Worm (Caenorhabditis elegans): ENCODE data around the gene F09B12.7.

Gene F09B12.7

DNA sequence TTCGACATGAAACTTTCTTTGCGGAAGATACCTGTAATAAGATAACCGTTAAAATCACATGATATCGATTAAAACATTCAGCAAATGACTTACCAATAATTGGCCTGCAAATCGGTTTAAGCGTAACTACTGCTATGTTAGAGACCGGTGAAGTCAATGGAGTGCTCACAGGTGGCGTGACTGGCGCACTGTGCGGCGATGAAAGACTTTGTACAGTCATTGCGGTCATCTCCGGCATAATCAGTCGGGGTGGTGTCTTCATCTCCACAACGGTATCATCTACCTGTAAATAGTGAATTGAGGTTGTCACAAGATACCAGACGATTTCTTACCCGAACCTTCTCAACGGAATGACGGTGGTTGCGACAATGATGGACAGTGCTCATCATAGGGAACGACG is 18.0 kb downstream of the F09B12.7 start:
- TF ChIP-seq unc-39 (tag; optimal IDR thresholded peaks at IDR 0.05) (no peak), nhr-21 (tag; optimal IDR thresholded peaks at IDR 0.05) (peak; percentile 5), ama-1 (optimal IDR thresholded peaks at IDR 0.05) (peak; percentile 57), ceh-16 (tag; optimal IDR thresholded peaks at IDR 0.05) (no peak), unc-62 (GFP tag; optimal IDR thresholded peaks at IDR 0.05) (no peak)

DNA sequence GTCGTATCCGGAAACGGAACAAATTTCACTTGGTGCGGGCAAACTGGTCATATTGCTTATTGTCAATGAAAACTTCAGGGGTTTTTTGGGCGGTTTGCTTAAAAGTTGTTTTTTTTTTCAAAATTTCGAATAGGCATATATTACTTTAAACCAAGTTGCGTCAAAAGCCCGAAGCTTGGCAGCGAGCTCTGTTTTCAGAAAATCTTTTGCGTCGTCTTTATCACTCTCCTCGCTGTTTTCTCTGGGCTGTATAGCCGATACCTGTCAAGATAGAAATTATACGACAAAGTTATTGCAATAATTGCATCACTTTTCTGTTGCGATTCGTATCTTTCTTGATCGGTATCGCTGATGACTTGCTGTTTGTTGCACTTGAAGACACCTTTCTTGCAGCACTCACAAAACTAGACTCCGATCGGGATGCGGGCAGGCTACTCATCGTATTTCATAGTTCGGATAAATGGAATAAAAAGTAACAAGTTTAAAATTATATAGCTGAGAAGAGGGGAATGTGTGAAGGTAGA is 18.8 kb downstream of the F09B12.7 start, which contains the start of the genes H40L08.3 and H40L08.9:
Gene H40L08.3 (minus strand): TSS at position 51 of the 524 bp plus-strand sequence.
Gene H40L08.9 (minus strand): TSS at position 439 of the 524 bp plus-strand sequence.
- no peak for TF ChIP-seq ceh-16 (tag; optimal IDR thresholded peaks at IDR 0.05)
- peak; percentile 85 for TF ChIP-seq ama-1 (optimal IDR thresholded peaks at IDR 0.05)
- TF ChIP-seq nhr-21 (tag; optimal IDR thresholded peaks at IDR 0.05): peak; percentile 63
- peak; percentile 6 for TF ChIP-seq sma-9 (GFP tag; optimal IDR thresholded peaks at IDR 0.05)
- TF ChIP-seq sma-9 (tag; optimal IDR thresholded peaks at IDR 0.05): no peak
- peak; percentile 75 for TF ChIP-seq nhr-129 (tag; optimal IDR thresholded peaks at IDR 0.05)
- no peak for TF ChIP-seq F13H6.1 (tag; optimal IDR thresholded peaks at IDR 0.05)
- TF ChIP-seq sma-3 (GFP tag; optimal IDR thresholded peaks at IDR 0.05): peak; percentile 24

DNA sequence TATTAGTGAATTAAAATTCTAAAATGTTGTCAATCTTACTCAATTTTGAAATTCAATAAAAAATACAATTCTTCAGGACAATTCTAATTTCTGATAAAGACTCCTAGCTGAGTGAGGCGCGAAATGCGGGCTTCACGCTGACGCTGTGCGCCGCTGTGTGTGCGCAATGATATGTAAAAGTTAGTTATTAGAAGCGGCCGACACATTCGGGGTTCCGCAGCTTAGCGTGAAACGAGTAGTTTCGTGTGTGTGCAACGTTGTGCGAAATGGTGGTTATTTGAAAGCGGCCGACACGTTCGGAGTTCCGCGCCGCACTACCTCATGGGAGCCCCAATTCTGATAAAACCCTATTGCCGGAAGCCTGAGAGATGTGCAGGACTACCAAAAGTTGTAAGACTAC is 19.7 kb downstream of the F09B12.7 start:
- TF ChIP-seq sem-4 (tag; optimal IDR thresholded peaks at IDR 0.05) (no peak), ceh-16 (tag; optimal IDR thresholded peaks at IDR 0.05) (no peak), nhr-25 (tag; optimal IDR thresholded peaks at IDR 0.05) (no peak), lin-13 (GFP tag; optimal IDR thresholded peaks at IDR 0.05) (no peak), crh-2 (tag; optimal IDR thresholded peaks at IDR 0.05) (no peak), C34F6.9 (tag; optimal IDR thresholded peaks at IDR 0.05) (no peak), skn-1 (tag; optimal IDR thresholded peaks at IDR 0.05) (no peak), egl-27 (tag; optimal IDR thresholded peaks at IDR 0.05) (no peak), dmd-4 (tag; optimal IDR thresholded peaks at IDR 0.05) (no peak), lin-11 (tag; optimal IDR thresholded peaks at IDR 0.05) (no peak), nhr-23 (tag; optimal IDR thresholded peaks at IDR 0.05) (no peak), nhr-6 (tag; optimal IDR thresholded peaks at IDR 0.05) (no peak), ztf-1 (GFP tag; conservative IDR thresholded peaks at IDR 0.05) (no peak), elt-1 (tag; optimal IDR thresholded peaks at IDR 0.05) (no peak), alr-1 (tag; optimal IDR thresholded peaks at IDR 0.05) (no peak), nhr-12 (tag; optimal IDR thresholded peaks at IDR 0.05) (no peak)

DNA sequence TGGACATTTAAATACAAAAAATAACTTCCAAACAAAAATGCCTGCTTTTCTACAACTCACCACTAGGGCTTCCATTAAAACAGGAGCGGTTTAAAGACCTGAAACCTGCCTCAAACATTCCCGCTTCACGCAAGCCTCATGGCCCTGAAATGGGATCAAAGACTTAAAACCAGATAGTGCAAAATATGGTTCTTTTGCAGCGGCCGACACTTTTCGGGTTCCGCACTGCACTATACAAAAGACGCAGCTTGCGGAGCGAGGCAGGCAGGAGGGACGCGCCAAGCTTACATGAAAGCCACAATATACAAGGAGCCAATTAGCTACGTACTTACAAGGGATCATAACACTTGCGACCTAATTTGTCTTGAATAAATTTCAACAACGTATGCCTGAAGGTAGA is 21.4 kb downstream of the F09B12.7 start:
- TF ChIP-seq snpc-4 (tag; optimal IDR thresholded peaks at IDR 0.05): peak; percentile 62
- no peak for TF ChIP-seq nhr-6 (tag; optimal IDR thresholded peaks at IDR 0.05)

DNA sequence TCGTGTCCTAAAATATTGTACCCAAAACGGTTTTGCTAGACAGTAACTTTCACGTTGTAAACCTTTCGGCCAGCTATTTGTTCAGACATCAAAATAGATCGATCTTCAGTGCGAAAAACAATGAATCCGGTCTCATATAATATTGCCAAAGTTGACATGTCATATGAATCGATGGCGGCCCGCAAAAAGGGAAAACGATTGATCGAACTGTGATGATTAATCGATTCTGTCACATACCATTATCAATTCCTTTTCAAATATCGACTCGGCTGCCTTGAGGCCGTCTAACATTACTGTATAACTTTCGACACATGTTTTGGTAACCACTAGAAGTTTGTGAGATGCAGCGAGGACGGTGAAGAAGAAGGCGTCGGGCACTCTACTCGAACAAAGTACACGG is 22.0 kb downstream of the F09B12.7 start:
- TF ChIP-seq egl-27 (tag; optimal IDR thresholded peaks at IDR 0.05): no peak
- TF ChIP-seq R02D3.7 (tag; optimal IDR thresholded peaks at IDR 0.05): no peak
- peak; percentile 68 for TF ChIP-seq sma-3 (GFP tag; optimal IDR thresholded peaks at IDR 0.05)
- peak; percentile 60 for TF ChIP-seq nhr-21 (tag; optimal IDR thresholded peaks at IDR 0.05)
- TF ChIP-seq nhr-25 (tag; optimal IDR thresholded peaks at IDR 0.05): peak; percentile 68
- peak; percentile 65 for TF ChIP-seq sma-9 (GFP tag; optimal IDR thresholded peaks at IDR 0.05)
- no peak for TF ChIP-seq sma-9 (tag; optimal IDR thresholded peaks at IDR 0.05)
- TF ChIP-seq peb-1 (tag; optimal IDR thresholded peaks at IDR 0.05): no peak
- peak; percentile 92 for TF ChIP-seq blmp-1 (tag; optimal IDR thresholded peaks at IDR 0.05; ENCODE audit: insufficient read depth)

DNA sequence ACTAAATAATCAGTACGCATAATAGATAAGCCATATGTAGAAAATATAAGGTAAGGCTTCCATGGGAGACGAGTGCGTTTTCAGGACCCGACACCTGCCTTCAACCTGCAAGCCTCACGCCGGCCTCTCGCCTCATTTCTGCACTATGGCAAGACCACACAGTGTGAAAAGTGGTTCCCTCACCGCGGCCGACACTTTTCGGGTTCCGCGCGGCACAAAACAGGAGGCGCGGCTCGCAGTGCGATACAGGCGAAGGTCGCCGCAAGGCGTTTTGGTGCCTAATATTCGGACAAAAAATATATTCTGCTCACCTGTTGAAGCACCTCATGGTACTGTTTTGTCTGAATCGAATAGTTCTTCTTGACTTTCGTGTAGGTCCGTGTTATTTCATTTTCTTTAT is 24.7 kb downstream of the F09B12.7 start:
- TF ChIP-seq nhr-23 (tag; optimal IDR thresholded peaks at IDR 0.05) (no peak), sma-9 (GFP tag; optimal IDR thresholded peaks at IDR 0.05) (no peak), sma-9 (tag; optimal IDR thresholded peaks at IDR 0.05) (no peak), elt-1 (tag; optimal IDR thresholded peaks at IDR 0.05) (no peak), ceh-82 (tag; optimal IDR thresholded peaks at IDR 0.05) (no peak), mbf-1 (tag; optimal IDR thresholded peaks at IDR 0.05) (no peak), lin-11 (tag; optimal IDR thresholded peaks at IDR 0.05) (no peak), lsy-2 (tag; optimal IDR thresholded peaks at IDR 0.05) (no peak), nhr-129 (tag; optimal IDR thresholded peaks at IDR 0.05) (no peak), F13H6.1 (tag; optimal IDR thresholded peaks at IDR 0.05) (no peak), nhr-237 (tag; optimal IDR thresholded peaks at IDR 0.05) (no peak), egl-27 (tag; optimal IDR thresholded peaks at IDR 0.05) (no peak), unc-55 (GFP tag; optimal IDR thresholded peaks at IDR 0.05) (no peak), mdl-1 (tag; optimal IDR thresholded peaks at IDR 0.05) (no peak), mab-5 (tag; optimal IDR thresholded peaks at IDR 0.05) (no peak), unc-62 (GFP tag; optimal IDR thresholded peaks at IDR 0.05) (no peak), nhr-6 (tag; optimal IDR thresholded peaks at IDR 0.05) (no peak), alr-1 (tag; optimal IDR thresholded peaks at IDR 0.05) (no peak), ztf-11 (tag; optimal IDR thresholded peaks at IDR 0.05) (no peak)

Measured in whole organism, L2 larva.